Worm (Caenorhabditis elegans) whole organism, young adult: ENCODE results near the gene C06E2.9.
"Not testable (repeated sequence)": the region's sequence is repeated elsewhere in the genome, so short reads cannot be mapped to it uniquely, and the experiment has no call there.

Experiments used
- B0019.2 ChIP-seq: fragments of 200-800 bp; sonication (Bioruptor generic); conservative IDR thresholded peaks from 2 replicates; pipeline ENCODE4 v1.3.6; 2022; ENCODE audit warnings: missing genetic modification reagents, missing genetic modification characterization, missing compliant biosample characterization
- ZK185.1 ChIP-seq: sonication (generic microtip); optimal IDR thresholded peaks from 2 replicates; lab custom pipeline; 2016; ENCODE audit warnings: mild to moderate bottlenecking, missing genetic modification characterization, missing compliant biosample characterization; ENCODE audit not compliant: poor library complexity, severe bottlenecking
- akir-1 ChIP-seq: fragments of 200-800 bp; sonication (Bioruptor generic); optimal IDR thresholded peaks from 2 replicates; lab custom pipeline; 2018; ENCODE audit warnings: mild to moderate bottlenecking, missing genetic modification characterization, moderate library complexity, missing compliant biosample characterization
- aptf-2 ChIP-seq: fragments of 200-800 bp; sonication (Bioruptor generic); conservative IDR thresholded peaks from 2 replicates; pipeline ENCODE4 v1.3.6; 2022; ENCODE audit warnings: missing genetic modification reagents, missing genetic modification characterization, missing compliant biosample characterization
- ceh-79 ChIP-seq: sonication (generic microtip); optimal IDR thresholded peaks from 2 replicates; lab custom pipeline; 2017; ENCODE audit warnings: mild to moderate bottlenecking, missing genetic modification characterization, missing compliant biosample characterization
- die-1 ChIP-seq: sonication (generic microtip); optimal IDR thresholded peaks from 2 replicates; lab custom pipeline; 2016; ENCODE audit warnings: missing genotype, mild to moderate bottlenecking, missing genetic modification characterization, missing compliant biosample characterization
- mcd-1 ChIP-seq: fragments of 200-800 bp; sonication (Bioruptor generic); IDR thresholded peaks from 2 replicates; pipeline ENCODE4 v1.3.6; 2022; ENCODE audit warnings: missing genetic modification reagents, missing genetic modification characterization, missing compliant biosample characterization
- unc-130 ChIP-seq: sonication (generic microtip); optimal IDR thresholded peaks from 2 replicates; lab custom pipeline; 2016; ENCODE audit warnings: missing genetic modification reagents, missing genetic modification characterization, missing compliant biosample characterization
- unc-62 ChIP-seq: fragments of 150-350 bp; optimal IDR thresholded peaks from 2 replicates; lab custom pipeline; 2014; ENCODE audit warnings: missing biosample characterization, missing genetic modification reagents, missing genetic modification characterization
- ztf-25 ChIP-seq: fragments of 200-800 bp; sonication (Bioruptor generic); IDR thresholded peaks from 2 replicates; pipeline ENCODE4 v1.3.6; 2022; ENCODE audit warnings: missing genetic modification reagents, missing genetic modification characterization, missing compliant biosample characterization

DNA sequence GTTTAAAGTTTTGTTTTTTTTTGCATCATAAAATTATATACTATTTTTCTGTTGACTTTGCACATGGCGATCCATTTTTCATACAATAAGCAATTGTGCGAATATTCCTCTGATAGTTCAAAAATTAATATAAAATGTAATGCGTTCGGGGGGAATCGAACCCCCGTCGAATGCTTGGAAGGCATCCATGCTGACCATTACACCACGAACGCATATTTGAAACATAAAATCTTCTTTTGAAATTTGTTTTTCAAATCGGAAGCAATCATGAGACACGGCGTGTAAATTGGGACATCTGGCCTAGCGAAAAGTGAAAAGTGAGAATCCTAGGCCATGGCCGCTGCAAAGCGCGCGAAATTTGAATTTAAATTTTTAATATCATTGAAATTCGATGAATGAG, 42.6 kb upstream of the C06E2.9 start:
- TF ChIP-seq B0019.2 (GFP tag; lab: Robert Waterston, UW); unc-130; ztf-25 (GFP tag; lab: Robert Waterston, UW); unc-62 (GFP tag; lab: Kevin White, UChicago); akir-1 (GFP tag; lab: Kevin White, UChicago); mcd-1 (GFP tag; lab: Robert Waterston, UW); ceh-79 (tag; lab: Kevin White, UChicago); ZK185.1; aptf-2 (GFP tag; lab: Robert Waterston, UW); die-1 (tag; lab: Kevin White, UChicago): not testable (repeated sequence)
